Fruit fly (Drosophila melanogaster) Kc167 (cell line): ENCODE data around the gene CG16700.

Experiments
- Myc ChIP-seq: fragments of >200 bp; optimal IDR thresholded peaks from 2 replicates; lab custom pipeline; 2017; ENCODE audit warnings: missing external identifiers
- h ChIP-seq: fragments of >200 bp; optimal IDR thresholded peaks from 3 replicates; lab custom pipeline; 2018; ENCODE audit warnings: missing external identifiers
- insv ChIP-seq: fragments of >200 bp; optimal IDR thresholded peaks from 3 replicates; lab custom pipeline; 2018; ENCODE audit warnings: missing external identifiers
- psq ChIP-seq: fragments of >200 bp; optimal IDR thresholded peaks from 2 replicates; lab custom pipeline; 2017; ENCODE audit warnings: missing external identifiers

DNA sequence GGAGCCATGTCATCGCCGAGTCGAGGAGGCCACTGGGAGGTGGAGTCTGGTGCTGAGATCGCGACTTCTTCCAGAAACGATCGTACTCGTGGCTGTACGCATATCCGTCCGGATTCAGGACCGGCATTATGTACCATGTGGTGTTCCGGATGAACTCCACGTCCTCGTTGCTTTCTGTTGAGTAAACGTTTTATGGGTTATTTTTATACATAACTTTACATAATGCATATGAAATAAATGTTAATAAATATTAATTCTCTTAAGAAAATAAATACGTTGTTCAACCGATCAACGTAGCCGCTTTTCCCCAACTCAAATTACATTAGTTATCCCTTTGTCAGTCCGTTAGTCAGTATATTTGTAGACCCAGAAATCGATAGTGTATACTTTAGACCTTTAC lies 10.5 kb upstream of the CG16700 start, which contains the start of gene CG4955:
- TF ChIP-seq h (lab: Kevin White, UChicago): no peak
- TF ChIP-seq insv (lab: Kevin White, UChicago): no peak
- no peak for TF ChIP-seq psq (lab: Kevin White, UChicago)
- no peak for TF ChIP-seq Myc (lab: Kevin White, UChicago)
